Worm (Caenorhabditis elegans): ENCODE measurements around the gene phyh-1.

phyh-1 gene

ce11 chrIV:17269042-17269441 lies 9.8 kb upstream of the phyh-1 start, which contains the start of gene atgp-1:
TSS of gene atgp-1 (plus strand) at chrIV:17269342.
- no peak for TF ChIP-seq nhr-43 (tag; optimal IDR thresholded peaks at IDR 0.05; ENCODE audit: poor library complexity, severe bottlenecking)
- TF ChIP-seq egl-5 (tag; optimal IDR thresholded peaks at IDR 0.05), result no peak
- TF ChIP-seq elt-3 (tag; optimal IDR thresholded peaks at IDR 0.05), result no peak
- no peak for TF ChIP-seq tbx-2 (tag; optimal IDR thresholded peaks at IDR 0.05)
- no peak for TF ChIP-seq lsy-12 (tag; optimal IDR thresholded peaks at IDR 0.05)
- TF ChIP-seq mml-1 (tag; optimal IDR thresholded peaks at IDR 0.05), result no peak
- TF ChIP-seq sea-2 (GFP tag; optimal IDR thresholded peaks at IDR 0.05), result no peak
- TF ChIP-seq egl-27 (tag; optimal IDR thresholded peaks at IDR 0.05), result no peak
- TF ChIP-seq nfya-1 (tag; optimal IDR thresholded peaks at IDR 0.05; ENCODE audit: insufficient read depth), result no peak
- no peak for TF ChIP-seq nhr-12 (tag; optimal IDR thresholded peaks at IDR 0.05)
- no peak for TF ChIP-seq daf-12 (tag; optimal IDR thresholded peaks at IDR 0.05)
- no peak for TF ChIP-seq lin-39 (tag; optimal IDR thresholded peaks at IDR 0.05)
- TF ChIP-seq eor-1 (tag; optimal IDR thresholded peaks at IDR 0.05), result no peak
- no peak for TF ChIP-seq nhr-76 (tag; optimal IDR thresholded peaks at IDR 0.05)
- TF ChIP-seq ceh-28 (tag; optimal IDR thresholded peaks at IDR 0.05), result no peak
- TF ChIP-seq hmg-11 (tag; optimal IDR thresholded peaks at IDR 0.05), result no peak
- no peak for TF ChIP-seq ZK546.5 (tag; optimal IDR thresholded peaks at IDR 0.05)
- no peak for TF ChIP-seq ceh-9 (tag; optimal IDR thresholded peaks at IDR 0.05)

ce11 chrIV:17268628-17269027 lies 9.4 kb upstream of the phyh-1 start:
- TF ChIP-seq lin-39 (tag; optimal IDR thresholded peaks at IDR 0.05) (peak; percentile 67), fkh-2 (tag; optimal IDR thresholded peaks at IDR 0.05) (no peak), snpc-4 (tag; optimal IDR thresholded peaks at IDR 0.05) (peak; percentile 28), nhr-28 (tag; optimal IDR thresholded peaks at IDR 0.05) (no peak), pqm-1 (tag; optimal IDR thresholded peaks at IDR 0.05) (peak; percentile 4), fos-1 (tag; optimal IDR thresholded peaks at IDR 0.05) (no peak), egl-5 (tag; optimal IDR thresholded peaks at IDR 0.05) (peak; percentile 93), lin-15B (tag; optimal IDR thresholded peaks at IDR 0.05) (peak; percentile 5), daf-12 (tag; optimal IDR thresholded peaks at IDR 0.05) (no peak), nhr-237 (tag; optimal IDR thresholded peaks at IDR 0.05) (no peak), pha-4 (tag; optimal IDR thresholded peaks at IDR 0.05) (peak; percentile 28), nfya-1 (tag; optimal IDR thresholded peaks at IDR 0.05; ENCODE audit: insufficient read depth) (peak; percentile 66), ceh-9 (tag; optimal IDR thresholded peaks at IDR 0.05) (no peak), elt-2 (tag; optimal IDR thresholded peaks at IDR 0.05) (peak; percentile 15), ztf-11 (tag; optimal IDR thresholded peaks at IDR 0.05) (no peak), unc-39 (tag; optimal IDR thresholded peaks at IDR 0.05) (no peak), hmg-11 (tag; optimal IDR thresholded peaks at IDR 0.05) (peak; percentile 90), nhr-23 (tag; optimal IDR thresholded peaks at IDR 0.05) (peak; percentile 42), eor-1 (tag; optimal IDR thresholded peaks at IDR 0.05) (no peak), R02D3.7 (tag; optimal IDR thresholded peaks at IDR 0.05) (no peak), ceh-28 (tag; optimal IDR thresholded peaks at IDR 0.05) (no peak), unc-62 (GFP tag; optimal IDR thresholded peaks at IDR 0.05) (no peak)

ce11 chrIV:17268069-17268468 lies 8.9 kb upstream of the phyh-1 start:
- TF ChIP-seq unc-62 (GFP tag; optimal IDR thresholded peaks at IDR 0.05) (no peak), skn-1 (tag; optimal IDR thresholded peaks at IDR 0.05) (peak; percentile 45), nhr-23 (tag; optimal IDR thresholded peaks at IDR 0.05) (no peak), ceh-28 (tag; optimal IDR thresholded peaks at IDR 0.05) (no peak), nhr-43 (tag; optimal IDR thresholded peaks at IDR 0.05; ENCODE audit: poor library complexity, severe bottlenecking) (no peak), ZK546.5 (tag; optimal IDR thresholded peaks at IDR 0.05) (no peak), fkh-2 (tag; optimal IDR thresholded peaks at IDR 0.05) (no peak)

ce11 chrIV:17267304-17267891 lies 8.2 kb upstream of the phyh-1 start:
- TF ChIP-seq nhr-11 (tag; optimal IDR thresholded peaks at IDR 0.05) (no peak), nhr-77 (tag; optimal IDR thresholded peaks at IDR 0.05) (no peak), elt-3 (tag; optimal IDR thresholded peaks at IDR 0.05) (no peak), lin-39 (tag; optimal IDR thresholded peaks at IDR 0.05) (peak; percentile 77), nhr-28 (tag; optimal IDR thresholded peaks at IDR 0.05) (no peak), nhr-12 (tag; optimal IDR thresholded peaks at IDR 0.05) (no peak), unc-62 (GFP tag; optimal IDR thresholded peaks at IDR 0.05) (no peak)
